Fruit fly (Drosophila melanogaster) whole organism, pupa: ENCODE measurements around the gene mRpL47.

Experiments
- CG8301 ChIP-seq: fragments of 200-800 bp; sonication (Bioruptor generic); optimal IDR thresholded peaks from 2 replicates; lab custom pipeline; 2018; ENCODE audit warnings: missing biosample characterization, mild to moderate bottlenecking, missing genetic modification characterization
- EcR ChIP-seq: fragments of 200-800 bp; sonication (Bioruptor generic); optimal IDR thresholded peaks from 3 replicates; lab custom pipeline; 2019; ENCODE audit warnings: missing biosample characterization, missing genetic modification characterization, mild to moderate bottlenecking, moderate library complexity, missing genetic modification reagents
- Ets98B ChIP-seq: fragments of 200-800 bp; sonication (Bioruptor generic); IDR thresholded peaks from 2 replicates; pipeline ENCODE4 v1.3.6; 2022; ENCODE audit warnings: missing biosample characterization, missing genetic modification characterization
- gl ChIP-seq: fragments of 200-800 bp; sonication (Bioruptor generic); optimal IDR thresholded peaks from 2 replicates; lab custom pipeline; 2018; ENCODE audit warnings: missing biosample characterization, mild to moderate bottlenecking, missing genetic modification characterization

DNA sequence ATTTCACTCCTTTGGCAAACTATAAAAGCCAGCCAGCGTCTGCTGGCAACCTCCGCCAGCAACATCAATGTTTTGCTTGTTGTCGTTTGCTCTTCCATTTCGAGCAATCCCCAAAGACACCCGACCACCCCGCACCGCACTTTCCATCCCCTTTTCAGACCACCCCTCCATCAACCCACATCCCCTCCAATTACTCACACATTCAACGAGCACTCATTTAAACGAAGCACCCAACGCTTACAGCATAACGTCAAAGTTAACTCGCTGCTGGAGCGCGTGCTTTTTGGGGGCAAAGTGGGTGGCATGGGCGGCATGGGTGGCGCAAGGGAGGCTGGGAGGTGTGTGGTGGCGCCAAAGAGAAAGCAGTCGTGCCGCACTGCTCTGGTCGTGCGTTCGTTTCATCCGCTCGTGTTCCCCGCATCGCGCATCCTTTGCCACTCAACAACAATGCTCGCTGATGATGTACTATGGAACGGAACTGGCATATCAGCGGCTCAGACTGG, 24.6 kb downstream of the mRpL47 start:
- TF ChIP-seq gl (tag; lab: Kevin White, UChicago), result no peak
- TF ChIP-seq Ets98B, result no peak
- TF ChIP-seq CG8301, result no peak
- no peak for TF ChIP-seq EcR
